Worm (Caenorhabditis elegans) whole organism, L4 larva: Measurements from ENCODE around the gene frpr-21.

ENCODE experiments used
- F37D6.2 ChIP-seq: sonication (generic microtip); optimal IDR thresholded peaks from 2 replicates; lab custom pipeline; 2016; ENCODE audit warnings: mild to moderate bottlenecking, missing genetic modification characterization, missing compliant biosample characterization
- F44E2.7 ChIP-seq: fragments of 200-800 bp; sonication (Bioruptor generic); IDR thresholded peaks from 2 replicates; pipeline ENCODE4 v2.1.2; 2022; ENCODE audit warnings: missing genetic modification characterization, missing compliant biosample characterization
- F49E8.2 ChIP-seq: sonication (generic microtip); optimal IDR thresholded peaks from 2 replicates; lab custom pipeline; 2016; ENCODE audit warnings: missing compliant biosample characterization, mild to moderate bottlenecking, missing genetic modification characterization, borderline replicate concordance
- R02D3.7 ChIP-seq: fragments of 150-350 bp; sonication (generic microtip); optimal IDR thresholded peaks from 3 replicates; lab custom pipeline; 2014; ENCODE audit warnings: missing biosample characterization, missing genetic modification characterization
- T20F7.1 ChIP-seq: fragments of 200-800 bp; sonication (Bioruptor generic); optimal IDR thresholded peaks from 2 replicates; lab custom pipeline; 2018; ENCODE audit warnings: mild to moderate bottlenecking, missing genetic modification characterization, missing compliant biosample characterization
- Y105C5A.15 ChIP-seq: fragments of 200-800 bp; sonication (Bioruptor generic); IDR thresholded peaks from 2 replicates; pipeline ENCODE4 v1.3.6; 2022; ENCODE audit warnings: missing genetic modification characterization, missing compliant biosample characterization
- aha-1 ChIP-seq: fragments of 150-350 bp; peaks from one replicate; lab custom pipeline; 2014; ENCODE audit warnings: missing biosample characterization, missing genetic modification characterization
- ama-1 ChIP-seq: fragments of 150-350 bp; optimal IDR thresholded peaks from 2 replicates; lab custom pipeline; 2014; ENCODE audit warnings: inconsistent platforms, mixed read lengths
- arid-1 ChIP-seq: fragments of 200-800 bp; sonication (Bioruptor generic); conservative IDR thresholded peaks from 2 replicates; pipeline ENCODE4 v1.3.6; 2022; ENCODE audit warnings: missing genetic modification reagents, missing genetic modification characterization, missing compliant biosample characterization
- ceh-28 ChIP-seq: fragments of 150-350 bp; optimal IDR thresholded peaks from 2 replicates; lab custom pipeline; 2014; ENCODE audit warnings: missing biosample characterization, missing genetic modification reagents, missing genetic modification characterization
- cey-2 ChIP-seq: sonication (generic microtip); optimal IDR thresholded peaks from 3 replicates; lab custom pipeline; 2017; ENCODE audit warnings: missing genetic modification characterization, mild to moderate bottlenecking, missing compliant biosample characterization, antibody characterized with exemption, borderline replicate concordance; ENCODE audit not compliant: insufficient read depth
- daf-16 ChIP-seq, 3 experiments: sonication (generic microtip); optimal IDR thresholded peaks; 2 replicates each; lab custom pipeline; 2016 to 2017; ENCODE audit warnings: missing genetic modification characterization in 3 of 3, missing genetic modification reagents in 3 of 3, mild to moderate bottlenecking in 2 of 3, missing compliant biosample characterization in 2 of 3, missing biosample characterization in 1 of 3, moderate library complexity in 1 of 3
- daf-19 ChIP-seq: fragments of 200-800 bp; sonication (Bioruptor generic); conservative IDR thresholded peaks from 2 replicates; pipeline ENCODE4 v1.3.6; 2022; ENCODE audit warnings: missing genetic modification characterization, missing compliant biosample characterization
- dmd-6 ChIP-seq: fragments of 200-800 bp; sonication (Bioruptor generic); IDR thresholded peaks from 2 replicates; pipeline ENCODE4 v1.3.6; 2022; ENCODE audit warnings: missing genetic modification reagents, missing genetic modification characterization, missing compliant biosample characterization
- dmd-8 ChIP-seq: fragments of 200-800 bp; sonication (Bioruptor generic); IDR thresholded peaks from 2 replicates; pipeline ENCODE4 v1.3.6; 2022; ENCODE audit warnings: missing genetic modification characterization, missing compliant biosample characterization
- dve-1 ChIP-seq: sonication (generic microtip); optimal IDR thresholded peaks from 2 replicates; lab custom pipeline; 2017; ENCODE audit warnings: antibody characterized with exemption, mild to moderate bottlenecking, missing genetic modification characterization, missing compliant biosample characterization; ENCODE audit not compliant: insufficient read depth
- egl-27 ChIP-seq: sonication (generic microtip); optimal IDR thresholded peaks from 3 replicates; lab custom pipeline; 2017; ENCODE audit warnings: missing biosample characterization, missing genetic modification reagents, missing genetic modification characterization
- egl-43 ChIP-seq: fragments of 200-800 bp; sonication (Bioruptor generic); IDR thresholded peaks from 2 replicates; pipeline ENCODE4 v1.3.6; 2022; ENCODE audit warnings: missing genetic modification reagents, missing genetic modification characterization, missing compliant biosample characterization
- gei-8 ChIP-seq: fragments of 200-800 bp; sonication (Bioruptor generic); optimal IDR thresholded peaks from 2 replicates; lab custom pipeline; 2018; ENCODE audit warnings: mild to moderate bottlenecking, missing genetic modification characterization, missing compliant biosample characterization
- hlh-11 ChIP-seq: fragments of 200-800 bp; sonication (Bioruptor generic); optimal IDR thresholded peaks from 2 replicates; lab custom pipeline; 2018; ENCODE audit warnings: mild to moderate bottlenecking, missing genetic modification characterization, missing compliant biosample characterization
- hlh-30 ChIP-seq: sonication (generic microtip); optimal IDR thresholded peaks from 2 replicates; lab custom pipeline; 2017; ENCODE audit warnings: antibody characterized with exemption, mild to moderate bottlenecking, missing genetic modification characterization, missing compliant biosample characterization; ENCODE audit not compliant: insufficient read depth
- jun-1 ChIP-seq: fragments of 150-350 bp; optimal IDR thresholded peaks from 2 replicates; lab custom pipeline; 2014; ENCODE audit warnings: missing biosample characterization, missing genetic modification reagents, missing genetic modification characterization
- lin-1 ChIP-seq: fragments of 200-800 bp; sonication (Bioruptor generic); IDR thresholded peaks from 2 replicates; pipeline ENCODE4 v1.3.6; 2022; ENCODE audit warnings: missing genetic modification reagents, missing genetic modification characterization, missing compliant biosample characterization
- lin-38 ChIP-seq: fragments of 200-800 bp; sonication (Bioruptor generic); IDR thresholded peaks from 2 replicates; pipeline ENCODE4 v1.3.6; 2022; ENCODE audit warnings: missing genetic modification reagents, missing genetic modification characterization, missing compliant biosample characterization
- lin-39 ChIP-seq: fragments of 150-350 bp; optimal IDR thresholded peaks from 2 replicates; lab custom pipeline; 2014; ENCODE audit warnings: missing biosample characterization, missing genetic modification reagents, missing genetic modification characterization
- lir-3 ChIP-seq: sonication (generic microtip); optimal IDR thresholded peaks from 2 replicates; lab custom pipeline; 2016; ENCODE audit warnings: mild to moderate bottlenecking, missing genetic modification characterization, missing compliant biosample characterization
- lsy-2 ChIP-seq, 2 experiments: fragments of 150-350 bp in 1 of 2; sonication (generic microtip) in 1 of 2; optimal IDR thresholded peaks; 2 replicates each; lab custom pipeline; 2014 to 2017; ENCODE audit warnings: missing biosample characterization in 2 of 2, missing genetic modification characterization in 2 of 2
- mdl-1 ChIP-seq, 2 experiments: fragments of 150-350 bp in 1 of 2; sonication (generic microtip) in 1 of 2; optimal IDR thresholded peaks; 2 replicates each; lab custom pipeline; 2014 to 2017; ENCODE audit warnings: missing biosample characterization in 2 of 2, missing genetic modification characterization in 2 of 2
- mdt-29 ChIP-seq: fragments of 200-800 bp; sonication (Bioruptor generic); IDR thresholded peaks from 2 replicates; pipeline ENCODE4 v1.3.6; 2022; ENCODE audit warnings: missing genetic modification reagents, missing genetic modification characterization, missing compliant biosample characterization
- mep-1 ChIP-seq: fragments of 150-350 bp; sonication (generic microtip); optimal IDR thresholded peaks from 3 replicates; lab custom pipeline; 2014; ENCODE audit warnings: missing biosample characterization, missing genetic modification characterization
- mes-2 ChIP-seq: sonication (generic microtip); optimal IDR thresholded peaks from 2 replicates; lab custom pipeline; 2016; ENCODE audit warnings: missing genotype, mild to moderate bottlenecking, missing genetic modification characterization, missing compliant biosample characterization; ENCODE audit not compliant: poor library complexity, severe bottlenecking
- mxl-3 ChIP-seq: fragments of 200-800 bp; sonication (Bioruptor generic); optimal IDR thresholded peaks from 2 replicates; lab custom pipeline; 2018; ENCODE audit warnings: mild to moderate bottlenecking, missing genetic modification characterization, missing compliant biosample characterization
- nhr-10 ChIP-seq: fragments of 150-350 bp; optimal IDR thresholded peaks from 2 replicates; lab custom pipeline; 2014; ENCODE audit warnings: missing biosample characterization, missing genetic modification characterization
- nhr-102 ChIP-seq: sonication (generic microtip); optimal IDR thresholded peaks from 2 replicates; lab custom pipeline; 2016; ENCODE audit warnings: mild to moderate bottlenecking, missing genetic modification characterization, moderate library complexity, missing compliant biosample characterization
- nhr-11 ChIP-seq: fragments of 150-350 bp; optimal IDR thresholded peaks from 2 replicates; lab custom pipeline; 2014; ENCODE audit warnings: missing biosample characterization, missing genetic modification characterization
- nhr-41 ChIP-seq: fragments of 200-800 bp; sonication (Bioruptor generic); IDR thresholded peaks from 2 replicates; pipeline ENCODE4 v1.3.6; 2022; ENCODE audit warnings: missing genetic modification reagents, missing genetic modification characterization, missing compliant biosample characterization
- nhr-42 ChIP-seq: fragments of 200-800 bp; sonication (Bioruptor generic); IDR thresholded peaks from 2 replicates; pipeline ENCODE4 v1.3.6; 2022; ENCODE audit warnings: missing genetic modification characterization, missing compliant biosample characterization
- nhr-76 ChIP-seq: fragments of 150-350 bp; optimal IDR thresholded peaks from 2 replicates; lab custom pipeline; 2014; ENCODE audit warnings: missing biosample characterization, missing genetic modification characterization
- nhr-77 ChIP-seq: fragments of 150-350 bp; optimal IDR thresholded peaks from 2 replicates; lab custom pipeline; 2014; ENCODE audit warnings: missing biosample characterization, missing genetic modification characterization
- php-3 ChIP-seq: fragments of 200-800 bp; sonication (Bioruptor generic); IDR thresholded peaks from 2 replicates; pipeline ENCODE4 v1.3.6; 2022; ENCODE audit warnings: missing genetic modification reagents, missing genetic modification characterization, missing compliant biosample characterization
- pqm-1 ChIP-seq: sonication (generic microtip); optimal IDR thresholded peaks from 2 replicates; lab custom pipeline; 2017; ENCODE audit warnings: missing biosample characterization, missing genetic modification characterization
- saeg-2 ChIP-seq: fragments of 200-800 bp; sonication (Bioruptor generic); IDR thresholded peaks from 2 replicates; pipeline ENCODE4 v1.3.6; 2022; ENCODE audit warnings: missing genetic modification reagents, missing genetic modification characterization, missing compliant biosample characterization
- tag-97 ChIP-seq: fragments of 200-800 bp; sonication (Bioruptor generic); IDR thresholded peaks from 2 replicates; pipeline ENCODE4 v1.3.6; 2022; ENCODE audit warnings: missing genetic modification characterization, missing compliant biosample characterization
- tra-1 ChIP-seq: fragments of 200-800 bp; sonication (Bioruptor generic); IDR thresholded peaks from 2 replicates; pipeline ENCODE4 v1.3.6; 2022; ENCODE audit warnings: missing genetic modification reagents, missing genetic modification characterization, missing compliant biosample characterization
- unc-62 ChIP-seq, 3 experiments: fragments of 150-350 bp in 1 of 3; sonication (generic microtip); optimal IDR thresholded peaks in 2 of 3; peaks in 1 of 3; 1 replicate in 1 of 3; 2 replicates in 2 of 3; lab custom pipeline; 2014 to 2017; ENCODE audit warnings: missing biosample characterization in 3 of 3, missing genetic modification characterization in 3 of 3, missing genetic modification reagents in 3 of 3, missing genotype in 1 of 3
- vab-7 ChIP-seq: fragments of 200-800 bp; sonication (Bioruptor generic); IDR thresholded peaks from 2 replicates; pipeline ENCODE4 v1.3.6; 2022; ENCODE audit warnings: missing genetic modification reagents, missing genetic modification characterization, missing compliant biosample characterization
- zag-1 ChIP-seq: fragments of 150-350 bp; optimal IDR thresholded peaks from 2 replicates; lab custom pipeline; 2014; ENCODE audit warnings: missing biosample characterization, missing genetic modification characterization

frpr-21 gene

DNA sequence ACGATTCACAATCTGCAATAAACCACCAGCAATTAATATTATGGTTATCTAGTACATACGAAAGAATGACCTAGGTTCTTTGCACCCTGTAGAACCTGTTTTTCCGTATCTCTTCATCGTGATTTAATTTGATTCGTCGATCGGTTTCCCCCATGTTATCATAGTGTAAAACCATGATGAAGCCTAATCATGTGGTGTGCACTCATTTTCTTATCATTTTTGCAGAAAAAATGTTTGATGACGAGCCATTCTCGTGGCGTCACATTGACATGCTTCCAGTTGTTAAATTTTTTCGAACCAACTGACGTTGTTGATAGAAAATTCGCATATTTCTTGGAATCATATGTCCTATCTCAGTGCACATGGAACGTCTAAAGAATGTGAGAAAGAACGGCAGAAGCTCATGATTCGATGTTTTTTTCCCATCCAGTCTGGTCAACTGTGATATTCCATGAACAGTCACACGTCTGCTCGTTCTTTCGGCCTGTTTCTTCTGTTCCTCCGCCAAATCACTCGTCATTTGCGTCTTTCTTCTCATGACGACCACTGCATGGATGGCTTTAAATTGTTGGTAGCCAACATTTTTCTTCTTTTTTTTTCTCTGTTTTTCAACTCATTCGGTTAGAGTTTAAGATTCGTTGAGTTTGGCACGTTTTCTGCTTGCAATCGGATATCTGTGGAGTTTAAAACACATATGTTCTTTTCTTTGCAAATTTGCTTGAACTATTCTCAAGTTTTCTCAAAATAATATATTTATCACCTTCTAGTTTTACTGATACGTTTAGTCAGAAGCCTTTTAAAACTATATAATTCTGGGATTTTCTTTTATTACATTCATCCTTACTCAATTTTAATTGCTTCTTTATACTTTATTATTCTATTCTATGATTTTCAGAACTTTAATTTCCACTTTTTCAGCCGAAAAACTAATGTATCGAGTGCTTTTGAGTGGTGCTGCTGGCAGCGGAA, 25.8 kb upstream of the frpr-21 start, which contains the start of gene ZK673.2:
ZK673.2 (plus strand) TSS at position 919 of the 969 bp plus-strand sequence.
- TF ChIP-seq dmd-6 (GFP tag; lab: Robert Waterston, UW), result peak; percentile 94
- peak; percentile 32; the same call in 1 of the 2 replicates for TF ChIP-seq egl-43 (GFP tag; lab: Robert Waterston, UW)
- TF ChIP-seq F49E8.2 (tag; lab: Kevin White, UChicago), result no peak
- peak; percentile 57 for TF ChIP-seq gei-8 (GFP tag; lab: Kevin White, UChicago)
- TF ChIP-seq jun-1 (tag; lab: Kevin White, UChicago), result peak; percentile 10
- TF ChIP-seq unc-62 (GFP tag; optimal IDR thresholded peaks at IDR 0.05 in 1 of 2; lab: Kevin White, UChicago), result peak in 1 of 2 experiments; percentile 99
- TF ChIP-seq unc-62 (tag; optimal IDR thresholded peaks at IDR 0.05; lab: Kevin White, UChicago), result no peak
- TF ChIP-seq aha-1, result peak; percentile 29
- TF ChIP-seq nhr-102, result no peak
- no peak for TF ChIP-seq F37D6.2 (tag; lab: Kevin White, UChicago)
- TF ChIP-seq nhr-77, result peak; percentile 26
- no peak for TF ChIP-seq arid-1 (GFP tag; lab: Robert Waterston, UW)
- peak; percentile 83 for TF ChIP-seq hlh-30 (tag; lab: Kevin White, UChicago)
- TF ChIP-seq mxl-3 (GFP tag; lab: Kevin White, UChicago), result peak; percentile 85
- no peak for TF ChIP-seq saeg-2 (GFP tag; lab: Robert Waterston, UW)
- no peak for TF ChIP-seq F44E2.7 (GFP tag; lab: Robert Waterston, UW)
- TF ChIP-seq hlh-11 (tag; lab: Kevin White, UChicago), result peak; percentile 89
- peak; percentile 25; the same call in 1 of the 2 replicates for TF ChIP-seq nhr-41 (GFP tag; lab: Robert Waterston, UW)
- TF ChIP-seq tra-1, result peak; percentile 67
- no peak for TF ChIP-seq egl-27 (tag; lab: Kevin White, UChicago)
- peak; percentile 42 for TF ChIP-seq mes-2 (tag; lab: Kevin White, UChicago)
- TF ChIP-seq T20F7.1 (GFP tag; lab: Kevin White, UChicago), result peak; percentile 58
- peak; percentile 11 for TF ChIP-seq mep-1
- TF ChIP-seq lin-39 (tag; lab: Kevin White, UChicago), result no peak
- TF ChIP-seq tag-97, result no peak
- TF ChIP-seq Y105C5A.15 (GFP tag; lab: Robert Waterston, UW), result no peak
- no peak for TF ChIP-seq R02D3.7
- TF ChIP-seq lir-3 (tag; lab: Kevin White, UChicago), result no peak
- TF ChIP-seq ceh-28 (tag; lab: Kevin White, UChicago), result no peak
- no peak for TF ChIP-seq lin-38 (GFP tag; lab: Robert Waterston, UW)
- TF ChIP-seq pqm-1 (tag; lab: Kevin White, UChicago), result peak; percentile 46
- peak; percentile 77 for TF ChIP-seq nhr-11 (tag; lab: Kevin White, UChicago)
- TF ChIP-seq daf-16 (GFP tag; optimal IDR thresholded peaks at IDR 0.05; lab: Kevin White, UChicago), result peak in 1 of 2 experiments; percentile 28
- peak; percentile 61 for TF ChIP-seq daf-16 (tag; optimal IDR thresholded peaks at IDR 0.05; lab: Kevin White, UChicago)
- peak; percentile 43; the same call in 1 of the 2 replicates for TF ChIP-seq lin-1 (GFP tag; lab: Robert Waterston, UW)
- TF ChIP-seq cey-2 (tag; lab: Kevin White, UChicago), result peak; percentile 49
- no peak for TF ChIP-seq zag-1 (tag; lab: Kevin White, UChicago)
- peak in 1 of 2 experiments; percentile 28 for TF ChIP-seq lsy-2 (tag; optimal IDR thresholded peaks at IDR 0.05; lab: Kevin White, UChicago)
- TF ChIP-seq mdt-29 (GFP tag; lab: Robert Waterston, UW), result peak; percentile 26; the same call in 1 of the 2 replicates
- TF ChIP-seq mdl-1 (tag; optimal IDR thresholded peaks at IDR 0.05; lab: Kevin White, UChicago), result peak; percentile 48 to 92
- no peak for TF ChIP-seq nhr-76 (tag; lab: Kevin White, UChicago)
- TF ChIP-seq vab-7 (GFP tag; lab: Robert Waterston, UW), result no peak
- peak; percentile 68; the same call in 1 of the 2 replicates for TF ChIP-seq php-3 (GFP tag; lab: Robert Waterston, UW)
- 0 out of 2 replicates have a peak, but pooled peaks have one; percentile 34 for TF ChIP-seq dmd-8 (GFP tag; lab: Robert Waterston, UW)
- no peak for TF ChIP-seq nhr-42 (GFP tag; lab: Robert Waterston, UW)
- peak; percentile 42 for TF ChIP-seq dve-1
- no peak for TF ChIP-seq daf-19 (GFP tag; lab: Robert Waterston, UW)
- peak; percentile 31 for TF ChIP-seq ama-1 (lab: Kevin White, UChicago)
- peak; percentile 61 for TF ChIP-seq nhr-10
